Fruit fly (Drosophila melanogaster) whole organism, prepupa: ENCODE data around the gene Ucp4A.
"Not testable (repeated sequence)": the region's sequence is repeated elsewhere in the genome, so short reads cannot be mapped to it uniquely, and the experiment has no call there.

Experiments used
- Blimp-1 ChIP-seq: fragments of 200-800 bp; sonication (Bioruptor generic); optimal IDR thresholded peaks from 3 replicates; lab custom pipeline; 2017; ENCODE audit warnings: missing biosample characterization, missing genetic modification characterization, mild to moderate bottlenecking, moderate library complexity, missing genetic modification reagents
- CG10669 ChIP-seq: fragments of 200-800 bp; sonication (Bioruptor generic); optimal IDR thresholded peaks from 3 replicates; lab custom pipeline; 2018; ENCODE audit warnings: missing biosample characterization, mild to moderate bottlenecking, missing genetic modification characterization, moderate library complexity
- CG11294 ChIP-seq: fragments of 200-800 bp; sonication (Bioruptor generic); IDR thresholded peaks from 2 replicates; pipeline ENCODE4 v1.3.6; 2022; ENCODE audit warnings: missing biosample characterization, missing genetic modification characterization
- CG11762 ChIP-seq: fragments of 200-800 bp; sonication (Bioruptor generic); optimal IDR thresholded peaks from 3 replicates; lab custom pipeline; 2016; ENCODE audit warnings: missing biosample characterization, missing genetic modification characterization; ENCODE audit not compliant: insufficient read depth
- CG11902 ChIP-seq: fragments of 200-800 bp; sonication (Bioruptor generic); optimal IDR thresholded peaks from 3 replicates; lab custom pipeline; 2016; ENCODE audit warnings: missing biosample characterization, missing genetic modification characterization
- CG15336 ChIP-seq: fragments of 200-800 bp; sonication (Bioruptor generic); IDR thresholded peaks from 2 replicates; pipeline ENCODE4 v1.3.6; 2022; ENCODE audit warnings: missing biosample characterization, missing genetic modification characterization
- CG31627 ChIP-seq: fragments of 200-800 bp; sonication (Bioruptor generic); optimal IDR thresholded peaks from 3 replicates; lab custom pipeline; 2016; ENCODE audit warnings: missing biosample characterization, missing genetic modification characterization
- CG3919 ChIP-seq: fragments of 200-800 bp; sonication (Bioruptor generic); optimal IDR thresholded peaks from 3 replicates; lab custom pipeline; 2016; ENCODE audit warnings: missing biosample characterization, missing genetic modification characterization
- CG4318 ChIP-seq: fragments of 200-800 bp; sonication (Bioruptor generic); optimal IDR thresholded peaks from 3 replicates; lab custom pipeline; 2017; ENCODE audit warnings: missing biosample characterization, mild to moderate bottlenecking, missing genetic modification characterization
- CG6163 ChIP-seq: fragments of 200-800 bp; sonication (Bioruptor generic); IDR thresholded peaks from 3 replicates; pipeline ENCODE4 v1.3.6; 2022; ENCODE audit warnings: missing biosample characterization, missing genetic modification characterization
- CG6792 ChIP-seq: fragments of 200-800 bp; sonication (Bioruptor generic); optimal IDR thresholded peaks from 3 replicates; lab custom pipeline; 2016; ENCODE audit warnings: missing biosample characterization, missing genetic modification characterization
- CG6854 ChIP-seq: fragments of 200-800 bp; sonication (Bioruptor generic); optimal IDR thresholded peaks from 2 replicates; lab custom pipeline; 2017; ENCODE audit warnings: missing biosample characterization, mild to moderate bottlenecking, missing genetic modification characterization
- CG7368 ChIP-seq: fragments of 200-800 bp; sonication (Bioruptor generic); optimal IDR thresholded peaks from 3 replicates; lab custom pipeline; 2016; ENCODE audit warnings: missing biosample characterization, missing genetic modification characterization
- CG8319 ChIP-seq: fragments of 200-800 bp; sonication (Bioruptor generic); optimal IDR thresholded peaks from 3 replicates; lab custom pipeline; 2016; ENCODE audit warnings: missing biosample characterization, missing genetic modification characterization
- CG8632 ChIP-seq: fragments of 200-800 bp; sonication (Bioruptor generic); optimal IDR thresholded peaks from 3 replicates; lab custom pipeline; 2016; ENCODE audit warnings: missing biosample characterization, missing genetic modification characterization
- CG9139 ChIP-seq: fragments of 200-800 bp; sonication (Bioruptor generic); optimal IDR thresholded peaks from 3 replicates; lab custom pipeline; 2017; ENCODE audit warnings: missing biosample characterization, mild to moderate bottlenecking, missing genetic modification characterization
- Eip78C ChIP-seq: fragments of 200-800 bp; sonication (Bioruptor generic); peaks from one replicate; lab custom pipeline; 2016; ENCODE audit warnings: missing biosample characterization, missing genetic modification characterization
- Eip93F ChIP-seq: fragments of 200-800 bp; sonication (Bioruptor generic); optimal IDR thresholded peaks from 2 replicates; lab custom pipeline; 2016; ENCODE audit warnings: missing biosample characterization, mild to moderate bottlenecking, missing genetic modification characterization
- Hr4 ChIP-seq: fragments of 200-800 bp; sonication (Bioruptor generic); optimal IDR thresholded peaks from 3 replicates; lab custom pipeline; 2016; ENCODE audit warnings: missing biosample characterization, missing genetic modification characterization
- OdsH ChIP-seq: fragments of 200-800 bp; sonication (Bioruptor generic); optimal IDR thresholded peaks from 3 replicates; lab custom pipeline; 2016; ENCODE audit warnings: missing biosample characterization, missing genetic modification characterization
- Smox ChIP-seq: fragments of 200-800 bp; sonication (Bioruptor generic); optimal IDR thresholded peaks from 3 replicates; lab custom pipeline; 2016; ENCODE audit warnings: missing biosample characterization, missing genetic modification characterization
- Sox102F ChIP-seq: fragments of 200-800 bp; sonication (Bioruptor generic); optimal IDR thresholded peaks from 2 replicates; lab custom pipeline; 2016; ENCODE audit warnings: missing biosample characterization, mild to moderate bottlenecking, missing genetic modification characterization
- achi ChIP-seq: fragments of 200-800 bp; sonication (Bioruptor generic); optimal IDR thresholded peaks from 3 replicates; lab custom pipeline; 2016; ENCODE audit warnings: missing biosample characterization, missing genetic modification characterization
- acj6 ChIP-seq: fragments of 200-800 bp; sonication (Bioruptor generic); optimal IDR thresholded peaks from 3 replicates; lab custom pipeline; 2016; ENCODE audit warnings: missing biosample characterization, missing genetic modification characterization
- dac ChIP-seq: fragments of 200-800 bp; sonication (Bioruptor generic); optimal IDR thresholded peaks from 2 replicates; lab custom pipeline; 2017; ENCODE audit warnings: missing biosample characterization, mild to moderate bottlenecking, missing genetic modification characterization
- dsx ChIP-seq: fragments of 200-800 bp; optimal IDR thresholded peaks from 3 replicates; lab custom pipeline; 2019; ENCODE audit warnings: missing biosample characterization, mild to moderate bottlenecking, missing genetic modification characterization, moderate library complexity; ENCODE audit not compliant: poor library complexity, severe bottlenecking
- esn ChIP-seq: fragments of 200-800 bp; sonication (Bioruptor generic); optimal IDR thresholded peaks from 2 replicates; lab custom pipeline; 2016; ENCODE audit warnings: missing biosample characterization, mild to moderate bottlenecking, missing genetic modification characterization, moderate library complexity
- fd59A ChIP-seq: fragments of 200-800 bp; sonication (Bioruptor generic); optimal IDR thresholded peaks from 2 replicates; lab custom pipeline; 2017; ENCODE audit warnings: missing biosample characterization, mild to moderate bottlenecking, missing genetic modification characterization, missing genetic modification reagents
- fkh ChIP-seq: fragments of 200-800 bp; sonication (Bioruptor generic); optimal IDR thresholded peaks from 3 replicates; lab custom pipeline; 2017; ENCODE audit warnings: missing biosample characterization, mild to moderate bottlenecking, missing genetic modification characterization, moderate library complexity
- lz ChIP-seq: fragments of 200-800 bp; sonication (Bioruptor generic); optimal IDR thresholded peaks from 3 replicates; lab custom pipeline; 2016; ENCODE audit warnings: missing biosample characterization, missing genetic modification characterization
- spab ChIP-seq: fragments of 200-800 bp; sonication (Bioruptor generic); optimal IDR thresholded peaks from 2 replicates; lab custom pipeline; 2017; ENCODE audit warnings: missing biosample characterization, mild to moderate bottlenecking, missing genetic modification characterization, missing genetic modification reagents
- ss ChIP-seq, 2 experiments: fragments of 200-800 bp; sonication (Bioruptor generic); optimal IDR thresholded peaks; 2 replicates in 1 of 2; 3 replicates in 1 of 2; lab custom pipeline; 2017 to 2018; ENCODE audit warnings: mild to moderate bottlenecking in 2 of 2, missing biosample characterization in 2 of 2, missing genetic modification characterization in 2 of 2, moderate library complexity in 1 of 2
- svp ChIP-seq: fragments of 200-800 bp; sonication (Bioruptor generic); peaks from one replicate; lab custom pipeline; 2016; ENCODE audit warnings: missing biosample characterization, missing genetic modification characterization
- topi ChIP-seq: fragments of 200-800 bp; sonication (Bioruptor generic); optimal IDR thresholded peaks from 3 replicates; lab custom pipeline; 2016; ENCODE audit warnings: missing biosample characterization, missing genetic modification characterization
- vri ChIP-seq: fragments of 200-800 bp; sonication (Bioruptor generic); optimal IDR thresholded peaks from 3 replicates; lab custom pipeline; 2016; ENCODE audit warnings: missing biosample characterization, mild to moderate bottlenecking, missing genetic modification characterization

The Ucp4A gene

DNA sequence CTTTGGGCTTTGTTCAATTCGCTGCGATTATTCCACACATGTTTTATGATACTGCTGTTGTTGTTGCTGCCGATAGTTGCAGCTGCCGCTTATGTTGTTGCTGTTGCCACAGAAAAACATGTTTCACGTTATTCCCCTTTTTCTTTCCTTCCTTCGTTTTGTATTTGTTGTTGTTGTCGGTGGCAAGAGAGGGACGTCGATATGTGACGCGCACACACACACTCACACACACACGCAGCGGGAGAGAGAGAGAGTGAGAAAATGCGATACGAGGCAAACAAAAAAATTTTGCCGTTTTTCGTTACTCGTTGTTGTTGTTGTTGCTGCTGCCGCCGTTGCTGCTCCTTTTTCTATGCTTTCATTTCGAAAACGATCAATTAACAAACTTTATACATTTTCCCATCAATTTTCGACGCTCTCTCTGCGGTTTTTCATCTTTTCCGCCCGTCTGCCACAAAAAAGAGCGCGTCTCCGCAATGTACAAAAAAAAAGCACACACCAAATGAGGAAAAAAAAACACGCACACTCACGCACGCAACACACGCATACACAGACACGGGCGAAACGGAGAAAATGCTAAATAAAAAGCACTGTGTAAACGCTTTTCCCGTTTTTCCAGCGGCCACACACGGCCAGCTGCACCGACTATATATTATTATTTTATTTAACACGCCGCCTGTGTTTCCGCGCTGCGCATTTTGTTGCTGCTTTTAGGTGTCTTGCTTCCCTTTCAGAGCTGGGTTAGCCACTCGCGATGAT is 41.9 kb downstream of the Ucp4A start (continued):
- peak; percentile 8 for TF ChIP-seq achi (GFP tag; lab: Kevin White, UChicago)
- peak; percentile 2 for TF ChIP-seq Hr4 (GFP tag; lab: Kevin White, UChicago)
- peak; percentile 16 for TF ChIP-seq Eip93F (GFP tag; lab: Kevin White, UChicago)
- peak; percentile 12 for TF ChIP-seq CG7368
- TF ChIP-seq OdsH (GFP tag; lab: Kevin White, UChicago), result no peak
- TF ChIP-seq CG6854, result peak; percentile 68
- peak; percentile 48 for TF ChIP-seq CG10669
- TF ChIP-seq CG11762 (GFP tag; lab: Kevin White, UChicago), result no peak
- TF ChIP-seq esn (GFP tag; lab: Kevin White, UChicago), result no peak
- TF ChIP-seq CG6792 (GFP tag; lab: Kevin White, UChicago), result no peak
- peak; percentile 65 for TF ChIP-seq CG15336 (GFP tag; lab: Robert Waterston, UW)
- TF ChIP-seq CG9139, result peak; percentile 77
- TF ChIP-seq CG11902 (GFP tag; lab: Kevin White, UChicago), result no peak
- no peak for TF ChIP-seq CG8319
- TF ChIP-seq CG6163 (GFP tag; lab: Robert Waterston, UW), result peak; percentile 66
- TF ChIP-seq fd59A, result peak; percentile 44
- TF ChIP-seq acj6 (GFP tag; lab: Kevin White, UChicago), result no peak
- peak; percentile 75 for TF ChIP-seq spab (GFP tag; lab: Kevin White, UChicago)
- peak; percentile 56 for TF ChIP-seq dac (GFP tag; lab: Kevin White, UChicago)

DNA sequence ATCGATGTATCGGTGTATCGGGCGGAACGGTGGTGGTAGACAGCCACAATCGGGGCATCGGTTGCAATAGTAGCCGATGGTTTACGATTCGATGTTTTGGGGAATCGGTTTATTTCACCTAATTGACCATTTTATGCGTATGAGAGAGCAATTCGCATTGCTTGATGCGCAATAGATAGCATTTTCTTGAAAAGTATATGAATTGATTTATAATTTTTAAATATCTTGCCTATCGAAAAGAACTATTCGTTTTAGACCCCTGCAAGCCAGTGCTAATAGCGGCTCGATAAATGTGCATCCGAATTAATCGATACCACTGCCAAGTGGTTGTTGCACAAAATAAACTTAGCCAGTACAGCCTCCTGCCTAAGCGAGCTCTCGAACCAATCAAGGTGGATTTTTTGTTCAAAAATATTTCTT is 42.5 kb downstream of the Ucp4A start, which contains the start of gene mnb:
TSS of gene mnb (minus strand) at position 15 of the 420 bp plus-strand sequence.
- peak; percentile 4 for TF ChIP-seq acj6 (GFP tag; lab: Kevin White, UChicago)
- TF ChIP-seq svp (GFP tag; lab: Kevin White, UChicago), result peak; percentile 73
- TF ChIP-seq vri (GFP tag; lab: Kevin White, UChicago), result no peak
- TF ChIP-seq lz (GFP tag; lab: Kevin White, UChicago), result no peak
- no peak for TF ChIP-seq CG8632 (GFP tag; lab: Kevin White, UChicago)
- TF ChIP-seq CG31627 (GFP tag; lab: Kevin White, UChicago), result peak; percentile 7
- peak; percentile 32 for TF ChIP-seq esn (GFP tag; lab: Kevin White, UChicago)

DNA sequence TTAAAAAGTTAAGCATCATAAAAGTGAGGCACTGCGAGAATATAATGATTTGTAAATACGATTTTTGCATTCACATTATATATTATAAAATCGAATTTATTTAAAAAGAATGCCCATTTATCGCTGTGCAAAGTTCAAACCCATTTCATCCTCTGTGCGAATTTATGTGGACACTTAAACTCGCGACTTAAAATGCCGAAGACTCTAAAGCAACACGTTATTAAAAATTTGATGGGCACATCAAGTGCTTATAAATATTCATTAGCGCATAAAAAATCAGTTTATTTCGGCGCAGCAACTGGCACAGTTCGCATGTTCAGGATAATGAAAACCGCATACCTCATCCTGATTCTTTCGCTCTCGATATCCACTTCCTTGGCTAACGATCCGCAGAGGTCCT is 43.1 kb downstream of the Ucp4A start, which contains the start of gene CG6788:
TSS of gene CG6788 (plus strand) at position 301 of the 400 bp plus-strand sequence.
- TF ChIP-seq spab (GFP tag; lab: Kevin White, UChicago) (no peak), CG3919 (no peak), fkh (GFP tag; lab: Kevin White, UChicago) (no peak), CG11294 (GFP tag; lab: Robert Waterston, UW) (no peak), Smox (GFP tag; lab: Kevin White, UChicago) (no peak), ss (GFP tag; optimal IDR thresholded peaks at IDR 0.05; lab: Kevin White, UChicago) (no peak), topi (GFP tag; lab: Kevin White, UChicago) (no peak), CG4318 (no peak), Blimp-1 (GFP tag; lab: Kevin White, UChicago) (no peak), dsx (GFP tag; lab: Kevin White, UChicago) (no peak), Sox102F (GFP tag; lab: Kevin White, UChicago) (no peak), acj6 (GFP tag; lab: Kevin White, UChicago) (no peak), CG8632 (GFP tag; lab: Kevin White, UChicago) (no peak)

DNA sequence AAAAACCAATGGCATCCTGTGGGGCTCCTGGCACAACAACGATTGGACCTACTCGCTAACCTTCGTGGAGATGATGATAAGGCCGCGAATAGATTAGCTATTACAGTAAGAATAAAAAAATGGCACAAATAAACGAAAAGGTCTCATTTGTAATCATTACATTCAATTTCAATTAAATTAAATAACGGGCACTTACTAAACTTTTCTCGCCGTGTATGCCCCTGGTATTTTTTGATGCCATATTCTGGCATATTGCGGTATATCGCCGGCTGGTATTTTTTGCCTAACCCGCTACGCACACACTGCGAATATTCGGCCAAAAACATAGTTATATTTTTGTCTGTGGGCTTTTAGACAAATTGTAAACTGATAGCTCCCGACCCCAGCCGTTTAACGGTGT is 44.5 kb downstream of the Ucp4A start, which contains the start of gene Gss1:
TSS of gene Gss1 (plus strand) at position 301 of the 400 bp plus-strand sequence.
- TF ChIP-seq Eip78C (GFP tag; lab: Kevin White, UChicago); CG9139; acj6 (GFP tag; lab: Kevin White, UChicago): not testable (repeated sequence)
